Worm (Caenorhabditis elegans) whole organism, early embryonic: ENCODE data around the gene T28A8.6.

ENCODE experiments used
- B0310.2 ChIP-seq: sonication (generic microtip); optimal IDR thresholded peaks from 2 replicates; lab custom pipeline; 2016; ENCODE audit warnings: mild to moderate bottlenecking, missing genetic modification characterization, missing compliant biosample characterization
- ama-1 ChIP-seq: fragments of 150-350 bp; optimal IDR thresholded peaks from 2 replicates; lab custom pipeline; 2014

DNA sequence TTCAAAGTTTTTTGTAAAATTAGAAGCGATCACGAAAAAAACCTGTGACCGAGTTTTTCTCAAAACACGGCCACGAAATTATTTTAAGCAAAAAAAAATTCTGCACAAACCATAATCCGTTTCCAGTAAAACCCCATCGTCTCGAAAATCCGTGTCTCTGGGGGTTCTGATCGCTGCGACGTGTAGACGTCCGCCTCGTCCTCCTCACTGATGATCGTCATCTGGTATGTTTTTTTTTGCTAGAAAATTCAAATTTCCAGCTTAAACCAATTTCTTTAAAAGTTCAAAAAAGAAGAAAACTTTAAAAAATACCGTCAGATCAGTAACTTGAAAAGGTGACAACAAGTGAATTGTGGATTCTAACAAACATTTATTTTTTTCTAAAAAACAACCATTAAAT lies 47.5 kb downstream of the T28A8.6 start, which contains the start of gene Y76A2B.4:
- TF ChIP-seq B0310.2: no peak
- no peak for TF ChIP-seq ama-1 (lab: Kevin White, UChicago)
